Fruit fly (Drosophila melanogaster) whole organism, embryonic: ENCODE data around the gene pnt.

Experiments used
- Asciz ChIP-seq: fragments of 200-800 bp; sonication (Bioruptor generic); optimal IDR thresholded peaks from 2 replicates; lab custom pipeline; 2017; ENCODE audit warnings: missing biosample characterization, mild to moderate bottlenecking, missing genetic modification characterization, missing genetic modification reagents
- Awh ChIP-seq: fragments of 200-800 bp; sonication (Bioruptor generic); IDR thresholded peaks from 2 replicates; pipeline ENCODE4, ENCODE4 v1.3.6; 2022; ENCODE audit warnings: missing biosample characterization, missing genetic modification characterization
- CG10267 ChIP-seq: fragments of 200-800 bp; sonication (Bioruptor generic); optimal IDR thresholded peaks from 2 replicates; lab custom pipeline; 2018; ENCODE audit warnings: missing biosample characterization, mild to moderate bottlenecking, missing genetic modification characterization, moderate library complexity
- CG10321 ChIP-seq: fragments of 200-800 bp; sonication (Bioruptor generic); IDR thresholded peaks from 2 replicates; pipeline ENCODE4 v1.3.6; 2022; ENCODE audit warnings: missing biosample characterization, missing genetic modification characterization
- CG11456 ChIP-seq: fragments of 200-800 bp; sonication (Bioruptor generic); IDR thresholded peaks from 3 replicates; pipeline ENCODE4 v1.3.6; 2022; ENCODE audit warnings: missing biosample characterization, missing genetic modification characterization
- CG11695 ChIP-seq: fragments of 200-800 bp; sonication (Bioruptor generic); IDR thresholded peaks from 3 replicates; pipeline ENCODE4 v1.3.6; 2022; ENCODE audit warnings: missing biosample characterization, missing genetic modification characterization
- CG11723 ChIP-seq: fragments of 200-800 bp; sonication (Bioruptor generic); optimal IDR thresholded peaks from 2 replicates; lab custom pipeline; 2017; ENCODE audit warnings: missing biosample characterization, mild to moderate bottlenecking, missing genetic modification characterization
- CG13287 ChIP-seq: fragments of 200-800 bp; sonication (Bioruptor generic); IDR thresholded peaks from 2 replicates; pipeline ENCODE4 v1.3.6; 2022; ENCODE audit warnings: missing biosample characterization, missing genetic modification characterization; ENCODE audit not compliant: partially characterized antibody
- CG14014 ChIP-seq: fragments of 200-800 bp; sonication (Bioruptor generic); IDR thresholded peaks from 2 replicates; pipeline ENCODE4 v1.3.6; 2022; ENCODE audit warnings: missing biosample characterization, missing genetic modification characterization
- CG18011 ChIP-seq: fragments of 200-800 bp; sonication (Bioruptor generic); optimal IDR thresholded peaks from 2 replicates; lab custom pipeline; 2017; ENCODE audit warnings: missing biosample characterization, missing genetic modification characterization, mild to moderate bottlenecking, moderate library complexity, missing genotype
- CG18619 ChIP-seq: fragments of 200-800 bp; sonication (Bioruptor generic); optimal IDR thresholded peaks from 3 replicates; lab custom pipeline; 2017; ENCODE audit warnings: missing biosample characterization, mild to moderate bottlenecking, missing genetic modification characterization
- CG2120 ChIP-seq: fragments of 200-800 bp; sonication (Bioruptor generic); optimal IDR thresholded peaks from 3 replicates; lab custom pipeline; 2016; ENCODE audit warnings: missing biosample characterization, missing genetic modification characterization
- CG2129 ChIP-seq: fragments of 200-800 bp; sonication (Bioruptor generic); IDR thresholded peaks from 2 replicates; pipeline ENCODE4 v1.3.6; 2022; ENCODE audit warnings: missing biosample characterization, missing genetic modification characterization; ENCODE audit not compliant: partially characterized antibody
- CG3995 ChIP-seq: fragments of 200-800 bp; sonication (Bioruptor generic); optimal IDR thresholded peaks from 3 replicates; lab custom pipeline; 2016; ENCODE audit warnings: missing biosample characterization, missing genetic modification characterization
- CG4360 ChIP-seq: fragments of 200-800 bp; sonication (Bioruptor generic); IDR thresholded peaks from 2 replicates; pipeline ENCODE4 v1.3.6; 2022; ENCODE audit warnings: missing biosample characterization, missing genetic modification characterization
- CG4617 ChIP-seq: fragments of 200-800 bp; sonication (Bioruptor generic); optimal IDR thresholded peaks from 3 replicates; lab custom pipeline; 2016; ENCODE audit warnings: missing biosample characterization, missing genetic modification characterization, borderline replicate concordance
- CG4820 ChIP-seq: fragments of 200-800 bp; sonication (Bioruptor generic); optimal IDR thresholded peaks from 3 replicates; lab custom pipeline; 2016; ENCODE audit warnings: missing biosample characterization, missing genetic modification characterization
- CG7372 ChIP-seq: fragments of 200-800 bp; sonication (Bioruptor generic); IDR thresholded peaks from 2 replicates; pipeline ENCODE4 v1.3.6; 2022; ENCODE audit warnings: missing biosample characterization, missing genetic modification characterization
- Drgx ChIP-seq: fragments of 200-800 bp; sonication (Bioruptor generic); IDR thresholded peaks from 2 replicates; pipeline ENCODE4 v1.3.6; 2022; ENCODE audit warnings: missing biosample characterization, missing genetic modification characterization
- E2f2 ChIP-seq: fragments of 200-800 bp; sonication (Bioruptor generic); IDR thresholded peaks from 2 replicates; pipeline ENCODE4 v1.3.6; 2022; ENCODE audit warnings: missing biosample characterization, missing genetic modification characterization
- Ets97D ChIP-seq: fragments of 200-800 bp; sonication (Bioruptor generic); optimal IDR thresholded peaks from 3 replicates; lab custom pipeline; 2016; ENCODE audit warnings: missing biosample characterization, missing genetic modification characterization
- Gsc ChIP-seq: fragments of 200-800 bp; sonication (Bioruptor generic); IDR thresholded peaks from 2 replicates; pipeline ENCODE4 v1.3.6; 2022; ENCODE audit warnings: missing biosample characterization, missing genetic modification characterization
- HLH3B ChIP-seq: fragments of 200-800 bp; sonication (Bioruptor generic); IDR thresholded peaks from 2 replicates; pipeline ENCODE4 v1.3.6; 2022; ENCODE audit warnings: missing biosample characterization, missing genetic modification characterization
- HLHmδ ChIP-seq: fragments of 200-800 bp; sonication (Bioruptor generic); optimal IDR thresholded peaks from 2 replicates; lab custom pipeline; 2018; ENCODE audit warnings: missing biosample characterization, mild to moderate bottlenecking, missing genetic modification characterization, moderate library complexity
- Hmr ChIP-seq: fragments of 200-800 bp; sonication (Bioruptor generic); optimal IDR thresholded peaks from 3 replicates; lab custom pipeline; 2017; ENCODE audit warnings: mild to moderate bottlenecking, missing biosample characterization, missing genetic modification reagents, missing genetic modification characterization
- Hr51 ChIP-seq, 2 experiments: fragments of 200-800 bp; sonication (Bioruptor generic); optimal IDR thresholded peaks; 2 replicates in 1 of 2; 3 replicates in 1 of 2; lab custom pipeline; 2016 to 2018; ENCODE audit warnings: missing biosample characterization in 2 of 2, missing genetic modification characterization in 2 of 2, mild to moderate bottlenecking in 1 of 2, moderate library complexity in 1 of 2
- Lpt ChIP-seq: fragments of >200 bp; optimal IDR thresholded peaks from 2 replicates; lab custom pipeline; 2018; ENCODE audit warnings: missing biosample characterization, missing genetic modification characterization
- Myb ChIP-seq: fragments of 200-800 bp; sonication (Bioruptor generic); optimal IDR thresholded peaks from 2 replicates; lab custom pipeline; 2016; ENCODE audit warnings: missing biosample characterization, missing genetic modification characterization
- Neu2 ChIP-seq: fragments of 200-800 bp; sonication (Bioruptor generic); optimal IDR thresholded peaks from 3 replicates; lab custom pipeline; 2016; ENCODE audit warnings: missing biosample characterization, missing genetic modification characterization, borderline replicate concordance
- Oaz ChIP-seq: fragments of 200-800 bp; sonication (Bioruptor generic); IDR thresholded peaks from 2 replicates; pipeline ENCODE4 v1.3.6; 2022; ENCODE audit warnings: missing biosample characterization, missing genetic modification characterization
- Sin3A ChIP-seq: fragments of >200 bp; optimal IDR thresholded peaks from 2 replicates; lab custom pipeline; 2018
- Trl ChIP-seq, 3 experiments: fragments of >200 bp in 2 of 3; fragments of 200-800 bp in 1 of 3; sonication (Bioruptor generic) in 1 of 3; optimal IDR thresholded peaks; 2 replicates in 1 of 3; 3 replicates in 2 of 3; lab custom pipeline; 2016 to 2017; ENCODE audit warnings: missing biosample characterization in 1 of 3, missing genetic modification characterization in 1 of 3
- caup ChIP-seq: fragments of 200-800 bp; sonication (Bioruptor generic); optimal IDR thresholded peaks from 3 replicates; lab custom pipeline; 2017; ENCODE audit warnings: missing biosample characterization, mild to moderate bottlenecking, missing genetic modification characterization, moderate library complexity; ENCODE audit not compliant: severe bottlenecking
- chinmo ChIP-seq: fragments of 200-800 bp; sonication (Bioruptor generic); IDR thresholded peaks from 4 replicates; pipeline ENCODE4 v1.3.6; 2022; ENCODE audit warnings: missing biosample characterization, missing genetic modification characterization; ENCODE audit not compliant: partially characterized antibody
- disco-r ChIP-seq: fragments of 200-800 bp; sonication (Bioruptor generic); optimal IDR thresholded peaks from 2 replicates; lab custom pipeline; 2016; ENCODE audit warnings: missing biosample characterization, missing genetic modification characterization
- dmrt99B ChIP-seq: fragments of 200-800 bp; sonication (Bioruptor generic); optimal IDR thresholded peaks from 2 replicates; lab custom pipeline; 2018; ENCODE audit warnings: missing biosample characterization, mild to moderate bottlenecking, missing genetic modification characterization, moderate library complexity
- dysf ChIP-seq: fragments of 200-800 bp; sonication (Bioruptor generic); IDR thresholded peaks from 3 replicates; pipeline ENCODE4 v1.3.6; 2022; ENCODE audit warnings: missing biosample characterization, missing genetic modification characterization
- esg ChIP-seq: fragments of 200-800 bp; sonication (Bioruptor generic); conservative IDR thresholded peaks from 2 replicates; pipeline ENCODE4 v1.3.6; 2022; ENCODE audit warnings: missing biosample characterization, missing genetic modification characterization
- gro ChIP-seq: fragments of 200-800 bp; sonication (Bioruptor generic); optimal IDR thresholded peaks from 2 replicates; lab custom pipeline; 2016; ENCODE audit warnings: missing biosample characterization, missing genetic modification characterization
- odd ChIP-seq: fragments of 200-800 bp; sonication (Bioruptor generic); optimal IDR thresholded peaks from 2 replicates; lab custom pipeline; 2017; ENCODE audit warnings: missing biosample characterization, mild to moderate bottlenecking, missing genetic modification characterization
- onecut ChIP-seq: fragments of 200-800 bp; sonication (Bioruptor generic); IDR thresholded peaks from 2 replicates; pipeline ENCODE4 v1.3.6; 2022; ENCODE audit warnings: missing biosample characterization, missing genetic modification characterization
- run ChIP-seq: fragments of 200-800 bp; sonication (Bioruptor generic); optimal IDR thresholded peaks from 3 replicates; lab custom pipeline; 2018; ENCODE audit warnings: missing biosample characterization, mild to moderate bottlenecking, missing genetic modification characterization
- sd ChIP-seq: fragments of 200-800 bp; sonication (Bioruptor generic); optimal IDR thresholded peaks from 3 replicates; lab custom pipeline; 2018; ENCODE audit warnings: missing biosample characterization, mild to moderate bottlenecking, missing genetic modification characterization, moderate library complexity
- slbo ChIP-seq: fragments of 200-800 bp; sonication (Bioruptor generic); IDR thresholded peaks from 2 replicates; pipeline ENCODE4 v1.3.6; 2022; ENCODE audit warnings: missing biosample characterization, missing genetic modification characterization

pnt gene

DNA sequence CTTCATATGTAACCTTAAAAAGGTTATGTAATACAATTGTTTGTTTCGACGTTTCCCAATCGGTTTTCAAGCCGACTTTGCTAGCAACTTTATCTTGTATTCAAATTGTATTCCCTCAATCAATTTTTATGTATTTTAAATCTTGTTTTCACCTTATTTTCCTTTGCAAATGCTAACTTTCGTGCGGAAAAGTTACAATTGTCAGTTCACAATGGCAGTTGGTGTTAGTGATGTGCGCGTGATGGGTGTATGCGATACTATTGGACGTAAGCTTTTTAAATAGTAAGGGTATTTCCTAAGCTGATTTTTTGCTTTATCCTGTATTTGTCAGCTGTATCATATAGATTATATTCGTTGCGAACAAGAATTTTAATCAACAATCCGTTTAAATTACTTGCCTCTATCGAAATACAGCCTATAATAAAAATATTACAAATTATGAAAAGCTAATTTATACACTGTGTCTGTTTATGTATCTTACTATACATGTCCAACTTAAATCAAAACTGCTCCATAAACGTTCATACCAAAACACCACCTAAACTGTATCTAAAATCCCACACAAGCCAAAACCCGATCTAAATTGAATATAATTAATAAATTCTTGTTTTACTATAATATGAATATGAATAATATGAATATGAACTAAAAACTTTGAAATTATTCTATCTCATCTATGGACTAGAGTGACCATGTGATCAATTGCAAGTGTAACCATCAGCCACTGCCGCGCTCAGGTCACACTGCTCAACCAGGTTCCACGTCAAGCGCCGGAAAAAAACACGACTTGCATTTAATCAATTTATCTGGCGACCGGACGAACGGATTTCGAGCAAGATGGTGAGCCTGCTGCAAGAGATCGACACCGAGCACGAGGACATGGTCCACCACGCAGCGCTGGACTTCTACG lies 10.1 kb upstream of the pnt start, which contains the start of the genes ATPsynCF6 and Sec13 (continued):
- TF ChIP-seq CG11695 (GFP tag; lab: Robert Waterston, UW) = 0 out of 3 replicates have a peak, but pooled peaks have one; percentile 54
- 0 out of 2 replicates have a peak, but pooled peaks have one; percentile 35 for TF ChIP-seq CG7372 (GFP tag; lab: Robert Waterston, UW)
- peak; percentile 47; the same call in 1 of the 2 replicates for TF ChIP-seq Oaz (GFP tag; lab: Robert Waterston, UW)
- peak; percentile 87 for TF ChIP-seq CG2129 (GFP tag; lab: Robert Waterston, UW)
- TF ChIP-seq, all 482 proteins: peak for 261

DNA sequence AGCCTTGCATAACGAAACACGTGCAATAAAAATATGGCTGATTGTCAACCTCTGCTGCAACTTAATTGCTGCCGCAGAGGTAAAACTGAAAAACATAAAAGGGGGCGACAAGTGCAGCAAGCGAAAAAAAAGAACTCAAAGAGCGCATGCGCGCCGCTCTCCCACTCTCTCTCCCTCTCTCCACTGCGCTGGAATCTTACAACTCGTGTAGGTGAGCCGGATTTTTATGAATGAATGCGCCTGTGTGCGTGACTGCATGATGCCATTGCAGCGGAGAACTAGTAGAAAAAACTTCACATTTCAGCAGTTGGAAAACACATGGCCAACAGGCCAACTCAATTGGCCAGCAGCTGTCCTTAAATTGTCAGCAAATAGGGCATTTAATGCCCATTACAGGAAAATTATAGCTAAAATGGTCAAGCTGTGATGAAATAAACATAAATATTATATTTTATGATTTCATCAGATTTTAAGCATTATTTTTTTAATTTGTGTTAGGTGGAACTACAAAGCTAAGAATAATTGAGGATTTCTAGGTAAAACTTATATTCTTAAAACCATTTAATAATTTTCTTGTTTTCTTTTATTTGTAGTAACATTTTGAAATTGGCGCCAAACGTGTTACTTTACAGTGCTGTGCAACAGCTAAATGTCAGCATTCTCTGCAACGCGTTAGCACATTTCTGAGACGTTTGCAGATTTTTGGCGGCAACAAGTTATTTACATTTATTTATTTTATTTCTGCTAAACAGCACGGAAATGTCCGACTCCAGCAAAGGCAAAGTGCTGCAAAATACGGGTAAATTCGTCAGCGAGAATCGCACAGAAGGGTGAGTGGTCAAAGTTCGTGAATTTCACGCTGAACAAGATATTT lies 1.7 kb upstream of the pnt start, which contains the start of gene PolE1:
TSS of gene PolE1 (plus strand) at position 697 of the 874 bp plus-strand sequence.
- peak; percentile 42 for TF ChIP-seq CG4617 (GFP tag; lab: Kevin White, UChicago)
- no peak for TF ChIP-seq CG4820
- TF ChIP-seq CG18011 (GFP tag; lab: Kevin White, UChicago) = no peak
- TF ChIP-seq caup (GFP tag; lab: Kevin White, UChicago) = peak; percentile 15
- no peak for TF ChIP-seq CG11456 (GFP tag; lab: Robert Waterston, UW)
- no peak for TF ChIP-seq HLHmδ
- no peak for TF ChIP-seq dmrt99B
- no peak; the same call in 1 of the 2 replicates for TF ChIP-seq HLH3B (GFP tag; lab: Robert Waterston, UW)
- TF ChIP-seq Trl (optimal IDR thresholded peaks at IDR 0.05; lab: Kevin White, UChicago) = peak; percentile 25 to 91
- no peak for TF ChIP-seq Trl (GFP tag; optimal IDR thresholded peaks at IDR 0.05; lab: Kevin White, UChicago)
- TF ChIP-seq Myb (GFP tag; lab: Kevin White, UChicago) = no peak
- no peak for TF ChIP-seq CG18619 (GFP tag; lab: Kevin White, UChicago)
- peak; percentile 29; the same call in 1 of the 2 replicates for TF ChIP-seq CG13287 (GFP tag; lab: Robert Waterston, UW)
- peak; percentile 98 for TF ChIP-seq CG10267 (tag; lab: Kevin White, UChicago)
- peak; percentile 3 for TF ChIP-seq Asciz (GFP tag; lab: Kevin White, UChicago)
- TF ChIP-seq onecut = no peak
- peak; percentile 85 for TF ChIP-seq sd (tag; lab: Kevin White, UChicago)
- no peak for TF ChIP-seq CG3995 (GFP tag; lab: Kevin White, UChicago)
- no peak for TF ChIP-seq odd
- no peak for TF ChIP-seq disco-r
- TF ChIP-seq Hr51 (GFP tag; optimal IDR thresholded peaks at IDR 0.05; lab: Kevin White, UChicago) = no peak
- peak; percentile 40 for TF ChIP-seq CG2120 (GFP tag; lab: Kevin White, UChicago)
- TF ChIP-seq Lpt (GFP tag; lab: Kevin White, UChicago) = no peak
- TF ChIP-seq CG4360 (GFP tag; lab: Robert Waterston, UW) = no peak
- no peak for TF ChIP-seq run (tag; lab: Kevin White, UChicago)
- TF ChIP-seq Neu2 = no peak
- TF ChIP-seq gro (GFP tag; lab: Kevin White, UChicago) = peak; percentile 21
- no peak for TF ChIP-seq Drgx (GFP tag; lab: Robert Waterston, UW)
- TF ChIP-seq CG10321 = no peak
- 0 out of 2 replicates have a peak, but pooled peaks have one; percentile 21 for TF ChIP-seq Awh (GFP tag; lab: Robert Waterston, UW)
- TF ChIP-seq E2f2 (GFP tag; lab: Robert Waterston, UW) = peak; percentile 99
- TF ChIP-seq CG11723 = no peak
- peak; percentile 52 for TF ChIP-seq Ets97D (GFP tag; lab: Kevin White, UChicago)
- TF ChIP-seq dysf (GFP tag; lab: Robert Waterston, UW) = no peak
- TF ChIP-seq Hmr (GFP tag; lab: Kevin White, UChicago) = peak; percentile 28
- TF ChIP-seq Gsc (GFP tag; lab: Robert Waterston, UW) = no peak
- TF ChIP-seq CG14014 (GFP tag; lab: Robert Waterston, UW) = no peak
- TF ChIP-seq slbo (GFP tag; lab: Robert Waterston, UW) = no peak
- 0 out of 4 replicates have a peak, but pooled peaks have one; percentile 30 for TF ChIP-seq chinmo (GFP tag; lab: Robert Waterston, UW)
- TF ChIP-seq Sin3A = peak; percentile 45
- TF ChIP-seq esg (GFP tag; lab: Robert Waterston, UW) = no peak
